Worm (Caenorhabditis elegans): Measurements from ENCODE around the gene ptr-3.

ce11 chrII:399321-399720 lies 32.0 kb upstream of the ptr-3 start, which contains the start of gene C03H5.6:
- TF ChIP-seq skn-1 (tag; optimal IDR thresholded peaks at IDR 0.05) (no peak), F10B5.3 (tag; optimal IDR thresholded peaks at IDR 0.05) (no peak), lin-13 (GFP tag; optimal IDR thresholded peaks at IDR 0.05) (no peak), ceh-20 (GFP tag; IDR thresholded peaks at IDR 0.05) (no peak), ZK546.5 (tag; optimal IDR thresholded peaks at IDR 0.05) (no peak), ama-1 (optimal IDR thresholded peaks at IDR 0.05) (no peak), daf-8 (GFP tag; IDR thresholded peaks at IDR 0.05) (no peak)
